Fruit fly (Drosophila melanogaster): ENCODE results near the gene CG6067.
"Not testable (repeated sequence)": the region's sequence is repeated elsewhere in the genome, so short reads cannot be mapped to it uniquely, and the experiment has no call there.

DNA sequence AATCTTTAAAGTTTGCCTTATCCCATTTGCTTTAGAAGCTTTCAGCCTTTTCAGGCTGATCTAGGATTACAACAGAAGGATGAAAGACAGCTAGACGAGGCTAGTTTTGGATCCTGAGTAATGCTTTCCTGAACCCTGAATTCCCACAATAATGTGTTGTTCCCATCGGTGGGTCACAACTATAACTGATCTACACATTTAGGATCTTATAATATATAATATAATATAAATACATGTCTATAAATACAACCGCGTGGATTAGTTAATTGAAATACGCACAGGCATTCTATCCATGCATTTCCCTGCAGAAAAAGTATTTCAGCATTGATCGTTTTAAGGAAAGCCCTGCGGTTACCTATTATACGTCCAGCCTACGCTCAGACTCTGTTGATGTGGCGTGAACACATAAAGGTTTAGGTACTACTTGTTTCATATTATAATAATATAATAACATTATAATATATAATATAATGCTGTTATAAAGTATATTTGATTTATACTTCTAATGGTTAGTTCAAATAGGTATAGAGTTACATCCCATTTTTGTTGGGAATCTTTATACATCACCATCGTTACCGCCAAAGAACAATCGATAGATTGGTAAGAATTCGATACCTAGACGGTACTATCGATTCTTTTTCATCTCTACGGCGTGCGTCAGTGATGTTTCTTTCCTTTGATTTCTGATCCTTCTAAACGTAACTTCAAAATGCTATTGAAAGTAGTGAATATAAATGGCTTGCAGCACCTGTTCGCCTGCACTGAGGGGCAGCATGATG, 10.2 kb upstream of the CG6067 start, which contains the start of gene CG32756:
- TF ChIP-seq psq (optimal IDR thresholded peaks at IDR 0.05); EcR (GFP tag; optimal IDR thresholded peaks at IDR 0.05); usp (GFP tag; optimal IDR thresholded peaks at IDR 0.05); CG8478 (optimal IDR thresholded peaks at IDR 0.05); Dll (optimal IDR thresholded peaks at IDR 0.05); pan (optimal IDR thresholded peaks at IDR 0.05): not testable (repeated sequence)
